Fruit fly (Drosophila melanogaster): ENCODE results near the gene CCDC151.

DNA sequence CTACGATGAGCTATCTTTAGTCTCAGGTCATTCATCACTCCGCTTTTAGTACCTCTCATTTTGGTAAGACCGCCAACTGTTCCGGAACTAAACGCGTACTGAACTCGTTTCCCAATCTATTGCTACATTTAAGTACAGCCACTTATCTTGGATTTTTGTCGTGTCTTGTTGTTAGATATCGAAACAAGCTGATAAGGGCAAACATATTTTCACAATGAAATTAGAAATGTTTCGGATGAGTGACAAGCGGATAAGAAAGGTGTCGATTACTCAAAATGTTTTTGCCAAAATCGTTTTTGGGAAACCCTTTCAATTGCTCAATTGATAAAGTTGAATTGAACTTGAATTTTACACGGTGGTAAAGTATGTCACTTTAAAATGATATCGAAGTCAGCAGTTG is 7.7 kb downstream of the CCDC151 start, which contains the start of gene CG5897:
- no peak for TF ChIP-seq Clk (GFP tag; optimal IDR thresholded peaks at IDR 0.05)
- TF ChIP-seq CG7045 (GFP tag; optimal IDR thresholded peaks at IDR 0.05), result no peak
- no peak for TF ChIP-seq CG5204 (GFP tag; optimal IDR thresholded peaks at IDR 0.05)
- no peak for TF ChIP-seq tj (GFP tag; optimal IDR thresholded peaks at IDR 0.05)
- no peak for TF ChIP-seq cic (GFP tag; optimal IDR thresholded peaks at IDR 0.05)
- no peak for TF ChIP-seq Hr96 (GFP tag; optimal IDR thresholded peaks at IDR 0.05)
- no peak for TF ChIP-seq CG12768 (GFP tag; optimal IDR thresholded peaks at IDR 0.05)
- TF ChIP-seq CG1620 (GFP tag; optimal IDR thresholded peaks at IDR 0.05), result no peak
